Worm (Caenorhabditis elegans) whole organism, L4/young adult: ENCODE measurements around the gene fbxb-105.

Experiments used
- W03F9.2 ChIP-seq: fragments of 150-350 bp; optimal IDR thresholded peaks from 2 replicates; lab custom pipeline; 2014; ENCODE audit warnings: missing biosample characterization, missing genetic modification characterization
- dao-5 ChIP-seq: sonication (generic microtip); optimal IDR thresholded peaks from 2 replicates; lab custom pipeline; 2016; ENCODE audit warnings: missing genotype, missing genetic modification characterization, moderate library complexity, missing compliant biosample characterization
- him-1 ChIP-seq: sonication (generic microtip); optimal IDR thresholded peaks from 2 replicates; lab custom pipeline; 2016; ENCODE audit warnings: missing genotype, missing genetic modification reagents, missing genetic modification characterization, missing compliant biosample characterization

ce11 chrII:2735192-2735591 is 35.5 kb downstream of the fbxb-105 start, which contains the start of gene wdr-31:
- TF ChIP-seq dao-5 (tag; lab: Kevin White, UChicago) (no peak), him-1 (tag; lab: Kevin White, UChicago) (no peak), W03F9.2 (tag; lab: Kevin White, UChicago) (no peak)
